Worm (Caenorhabditis elegans): ENCODE measurements around the gene F25E5.5.

F25E5.5 gene

DNA sequence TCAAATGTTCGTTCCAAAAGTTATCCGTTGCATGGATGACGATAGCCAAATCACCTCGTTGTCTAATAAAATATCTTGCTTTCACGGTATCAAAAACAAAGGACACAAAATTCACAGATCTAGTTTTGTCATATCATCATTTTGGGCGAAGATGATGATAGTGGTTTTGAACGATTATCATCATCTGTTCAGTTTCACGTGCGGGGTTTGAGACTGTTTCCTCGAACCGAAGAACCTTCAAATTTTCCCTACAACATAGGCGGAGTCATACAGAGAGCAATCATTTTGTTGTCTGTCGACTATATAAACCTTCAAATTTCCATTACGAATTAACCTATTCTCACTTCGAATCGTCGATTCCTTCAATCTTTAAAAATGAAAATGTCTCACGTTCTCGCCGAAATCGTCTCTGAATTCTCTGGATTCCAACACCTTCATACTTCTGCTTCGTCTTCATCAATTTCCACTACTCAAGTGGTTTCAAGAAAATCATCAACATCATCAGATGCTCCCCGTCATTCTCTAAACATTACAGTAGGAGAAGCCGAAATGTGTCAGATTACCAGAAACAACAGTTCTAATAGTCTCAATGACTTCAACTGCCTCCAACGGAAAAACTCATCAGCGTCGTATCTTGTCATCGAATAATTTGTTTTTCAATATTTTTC lies 33.8 kb upstream of the F25E5.5 start, which contains the start of gene F18E3.11 (continued):
- TF ChIP-seq nhr-85 (tag) (peak; percentile 90), nhr-84 (tag; optimal IDR thresholded peaks at IDR 0.05) (no peak), zip-4 (GFP tag; optimal IDR thresholded peaks at IDR 0.05) (no peak), mdl-1 (tag; optimal IDR thresholded peaks at IDR 0.05) (peak in 1 of 2 experiments; percentile 64), efl-3 (GFP tag; optimal IDR thresholded peaks at IDR 0.05) (no peak), mab-9 (GFP tag; IDR thresholded peaks at IDR 0.05) (no peak), elt-2 (tag; optimal IDR thresholded peaks at IDR 0.05) (no peak), sup-37 (GFP tag; optimal IDR thresholded peaks at IDR 0.05) (no peak), fos-1 (tag; optimal IDR thresholded peaks at IDR 0.05) (no peak), unc-30 (tag; optimal IDR thresholded peaks at IDR 0.05) (no peak), swsn-7 (tag; optimal IDR thresholded peaks at IDR 0.05) (no peak), lin-13 (GFP tag; optimal IDR thresholded peaks at IDR 0.05) (no peak), nhr-71 (tag; optimal IDR thresholded peaks at IDR 0.05) (peak; percentile 74), snpc-4 (tag; optimal IDR thresholded peaks at IDR 0.05) (no peak), unc-130 (tag; optimal IDR thresholded peaks at IDR 0.05) (peak; percentile 16), fkh-4 (tag; optimal IDR thresholded peaks at IDR 0.05; ENCODE audit: borderline replicate concordance) (no peak), hpl-2 (GFP tag; optimal IDR thresholded peaks at IDR 0.05) (no peak), elt-3 (tag; optimal IDR thresholded peaks at IDR 0.05) (peak in 3 of 6 experiments; percentile 31 to 88 (median 60)), lsy-2 (tag; optimal IDR thresholded peaks at IDR 0.05) (no peak), sox-4 (tag; optimal IDR thresholded peaks at IDR 0.05) (no peak), dsc-1 (tag; optimal IDR thresholded peaks at IDR 0.05) (no peak), nhr-76 (tag; optimal IDR thresholded peaks at IDR 0.05) (no peak), C16A3.4 (tag; optimal IDR thresholded peaks at IDR 0.05) (no peak), tlp-1 (tag; optimal IDR thresholded peaks at IDR 0.05) (no peak), pag-3 (tag; optimal IDR thresholded peaks at IDR 0.05; ENCODE audit: borderline replicate concordance, insufficient read depth) (no peak), fkh-10 (GFP tag; optimal IDR thresholded peaks at IDR 0.05) (no peak), nhr-11 (tag; optimal IDR thresholded peaks at IDR 0.05) (no peak), xbp-1 (tag; optimal IDR thresholded peaks at IDR 0.05) (no peak), lin-35 (GFP tag; optimal IDR thresholded peaks at IDR 0.05) (peak in 1 of 2 experiments; percentile 26), nhr-20 (tag; optimal IDR thresholded peaks at IDR 0.05) (peak; percentile 88), F16B12.6 (tag; optimal IDR thresholded peaks at IDR 0.05) (no peak), unc-86 (tag; optimal IDR thresholded peaks at IDR 0.05) (no peak), skn-1 (tag; optimal IDR thresholded peaks at IDR 0.05) (peak; percentile 87), irx-1 (tag; optimal IDR thresholded peaks at IDR 0.05) (no peak), dpl-1 (GFP tag; optimal IDR thresholded peaks at IDR 0.05) (no peak), ceh-90 (tag; optimal IDR thresholded peaks at IDR 0.05) (no peak), ama-1 (optimal IDR thresholded peaks at IDR 0.05) (no peak), aha-1 (tag; optimal IDR thresholded peaks at IDR 0.05) (no peak), ets-5 (GFP tag; IDR thresholded peaks at IDR 0.05) (no peak), pqm-1 (tag; optimal IDR thresholded peaks at IDR 0.05) (no peak), nhr-47 (tag; optimal IDR thresholded peaks at IDR 0.05) (no peak), egl-13 (tag; optimal IDR thresholded peaks at IDR 0.05) (no peak), ceh-63 (GFP tag; optimal IDR thresholded peaks at IDR 0.05) (no peak), fkh-8 (tag; optimal IDR thresholded peaks at IDR 0.05) (no peak), isw-1 (GFP tag; IDR thresholded peaks at IDR 0.05) (no peak), zag-1 (tag; optimal IDR thresholded peaks at IDR 0.05) (no peak), mep-1 (tag; optimal IDR thresholded peaks at IDR 0.05) (no peak), nhr-90 (tag; optimal IDR thresholded peaks at IDR 0.05; ENCODE audit: poor library complexity) (no peak), C04F5.9 (tag; optimal IDR thresholded peaks at IDR 0.05) (no peak), sptf-1 (tag; optimal IDR thresholded peaks at IDR 0.05) (no peak), ztf-11 (tag; optimal IDR thresholded peaks at IDR 0.05) (no peak)

All from whole organism, L1 larva.